Worm (Caenorhabditis elegans): ENCODE results near the gene Y45F10C.4.

ce11 chrIV:13636975-13637374 is 27.0 kb downstream of the Y45F10C.4 start, which contains the start of gene C08F11.7:
- TF ChIP-seq aly-1 (tag; optimal IDR thresholded peaks at IDR 0.05) (no peak), ama-1 (optimal IDR thresholded peaks at IDR 0.05) (no peak), ets-7 (tag; optimal IDR thresholded peaks at IDR 0.05) (no peak), hmg-4 (GFP tag; optimal IDR thresholded peaks at IDR 0.05) (no peak), hmbx-1 (tag; optimal IDR thresholded peaks at IDR 0.05) (no peak), tra-4 (tag; optimal IDR thresholded peaks at IDR 0.05) (no peak), ceh-13 (GFP tag; optimal IDR thresholded peaks at IDR 0.05) (no peak), flt-1 (GFP tag; IDR thresholded peaks at IDR 0.05) (no peak), hnd-1 (tag; optimal IDR thresholded peaks at IDR 0.05) (no peak), B0310.2 (tag; optimal IDR thresholded peaks at IDR 0.05) (no peak), ceh-36 (tag; optimal IDR thresholded peaks at IDR 0.05) (no peak), tbx-37 (GFP tag; conservative IDR thresholded peaks at IDR 0.05) (no peak), F13C5.2 (tag; optimal IDR thresholded peaks at IDR 0.05) (no peak)
